Fruit fly (Drosophila melanogaster) whole organism, embryonic: Measurements from ENCODE around the gene fz4.
A peak's percentile ranks its signal among the peaks of the same experiment; 100 is the strongest.

ENCODE experiments used
- ATbp ChIP-seq: fragments of 200-800 bp; sonication (Bioruptor generic); optimal IDR thresholded peaks from 2 replicates; lab custom pipeline; 2017; ENCODE audit warnings: missing biosample characterization, mild to moderate bottlenecking, missing genetic modification characterization, missing genetic modification reagents
- Adf1 ChIP-seq: fragments of 200-800 bp; sonication (Bioruptor generic); IDR thresholded peaks from 2 replicates; pipeline ENCODE4 v1.3.6; 2022; ENCODE audit warnings: missing biosample characterization, missing genetic modification characterization
- Asciz ChIP-seq: fragments of 200-800 bp; sonication (Bioruptor generic); optimal IDR thresholded peaks from 2 replicates; lab custom pipeline; 2017; ENCODE audit warnings: missing biosample characterization, mild to moderate bottlenecking, missing genetic modification characterization, missing genetic modification reagents
- BEAF-32 ChIP-seq: fragments of 200-800 bp; sonication (Bioruptor generic); optimal IDR thresholded peaks from 3 replicates; lab custom pipeline; 2017; ENCODE audit warnings: missing biosample characterization, missing genetic modification characterization, mild to moderate bottlenecking, moderate library complexity, missing genetic modification reagents
- CG11723 ChIP-seq: fragments of 200-800 bp; sonication (Bioruptor generic); optimal IDR thresholded peaks from 2 replicates; lab custom pipeline; 2017; ENCODE audit warnings: missing biosample characterization, mild to moderate bottlenecking, missing genetic modification characterization
- CG12942 ChIP-seq: fragments of 200-800 bp; sonication (Bioruptor generic); optimal IDR thresholded peaks from 3 replicates; lab custom pipeline; 2016; ENCODE audit warnings: missing biosample characterization, missing genetic modification characterization
- CG13894 ChIP-seq: fragments of 200-800 bp; sonication (Bioruptor generic); optimal IDR thresholded peaks from 3 replicates; lab custom pipeline; 2018; ENCODE audit warnings: missing biosample characterization, mild to moderate bottlenecking, missing genetic modification characterization, moderate library complexity
- CG14860 ChIP-seq: fragments of 200-800 bp; sonication (Bioruptor generic); IDR thresholded peaks from 3 replicates; pipeline ENCODE4 v1.3.6; 2022; ENCODE audit warnings: missing biosample characterization, missing genetic modification characterization; ENCODE audit not compliant: partially characterized antibody
- CG1603 ChIP-seq: fragments of 200-800 bp; sonication (Bioruptor generic); optimal IDR thresholded peaks from 2 replicates; lab custom pipeline; 2019; ENCODE audit warnings: missing biosample characterization, mild to moderate bottlenecking, missing genetic modification characterization, moderate library complexity
- CG16813 ChIP-seq: fragments of 200-800 bp; sonication (Bioruptor generic); IDR thresholded peaks from 3 replicates; pipeline ENCODE4 v1.3.6; 2022; ENCODE audit warnings: missing biosample characterization, missing genetic modification characterization; ENCODE audit not compliant: partially characterized antibody
- CG17328 ChIP-seq: fragments of 200-800 bp; sonication (Bioruptor generic); IDR thresholded peaks from 2 replicates; pipeline ENCODE4 v1.3.6; 2022; ENCODE audit warnings: missing biosample characterization, missing genetic modification characterization
- CG2120 ChIP-seq: fragments of 200-800 bp; sonication (Bioruptor generic); optimal IDR thresholded peaks from 3 replicates; lab custom pipeline; 2016; ENCODE audit warnings: missing biosample characterization, missing genetic modification characterization
- CG33557 ChIP-seq: fragments of 200-800 bp; sonication (Bioruptor generic); optimal IDR thresholded peaks from 2 replicates; lab custom pipeline; 2019; ENCODE audit warnings: missing biosample characterization, mild to moderate bottlenecking, missing genetic modification characterization, moderate library complexity
- CG34224 ChIP-seq: fragments of 200-800 bp; sonication (Bioruptor generic); IDR thresholded peaks from 3 replicates; pipeline ENCODE4 v1.3.6; 2022; ENCODE audit warnings: missing biosample characterization, missing genetic modification characterization; ENCODE audit not compliant: partially characterized antibody
- CG4854 ChIP-seq: fragments of 200-800 bp; sonication (Bioruptor generic); optimal IDR thresholded peaks from 2 replicates; lab custom pipeline; 2016; ENCODE audit warnings: missing biosample characterization, missing genetic modification characterization, inconsistent platforms
- CG5245 ChIP-seq: fragments of 200-800 bp; sonication (Bioruptor generic); optimal IDR thresholded peaks from 3 replicates; lab custom pipeline; 2016; ENCODE audit warnings: missing biosample characterization, missing genetic modification characterization
- CG6272 ChIP-seq: fragments of 200-800 bp; sonication (Bioruptor generic); IDR thresholded peaks from 2 replicates; pipeline ENCODE4 v1.3.6; 2022; ENCODE audit warnings: missing biosample characterization, missing genetic modification characterization
- CG6854 ChIP-seq: fragments of 200-800 bp; sonication (Bioruptor generic); optimal IDR thresholded peaks from 3 replicates; lab custom pipeline; 2017; ENCODE audit warnings: missing biosample characterization, mild to moderate bottlenecking, missing genetic modification characterization
- CG8388 ChIP-seq: fragments of 200-800 bp; sonication (Bioruptor generic); optimal IDR thresholded peaks from 2 replicates; lab custom pipeline; 2019; ENCODE audit warnings: missing biosample characterization, mild to moderate bottlenecking, missing genetic modification characterization, moderate library complexity
- CG9437 ChIP-seq: fragments of 200-800 bp; sonication (Bioruptor generic); optimal IDR thresholded peaks from 2 replicates; lab custom pipeline; 2018; ENCODE audit warnings: missing biosample characterization, mild to moderate bottlenecking, missing genetic modification characterization
- CG9727 ChIP-seq: fragments of 200-800 bp; sonication (Bioruptor generic); optimal IDR thresholded peaks from 3 replicates; lab custom pipeline; 2017; ENCODE audit warnings: missing biosample characterization, mild to moderate bottlenecking, missing genetic modification characterization
- CG9876 ChIP-seq: fragments of 200-800 bp; sonication (Bioruptor generic); optimal IDR thresholded peaks from 2 replicates; lab custom pipeline; 2016; ENCODE audit warnings: missing biosample characterization, missing genetic modification characterization
- CTCF ChIP-seq: fragments of 200-800 bp; sonication (Bioruptor generic); optimal IDR thresholded peaks from 2 replicates; lab custom pipeline; 2017; ENCODE audit warnings: missing biosample characterization, mild to moderate bottlenecking, missing genetic modification characterization, moderate library complexity
- Dek ChIP-seq: fragments of 200-800 bp; sonication (Bioruptor generic); optimal IDR thresholded peaks from 3 replicates; lab custom pipeline; 2019; ENCODE audit warnings: missing biosample characterization, mild to moderate bottlenecking, missing genetic modification characterization, moderate library complexity
- Fer2 ChIP-seq: fragments of 200-800 bp; sonication (Bioruptor generic); optimal IDR thresholded peaks from 2 replicates; lab custom pipeline; 2018; ENCODE audit warnings: missing biosample characterization, mild to moderate bottlenecking, missing genetic modification characterization, moderate library complexity
- HLH4C ChIP-seq: fragments of 200-800 bp; sonication (Bioruptor generic); IDR thresholded peaks from 3 replicates; pipeline ENCODE4 v1.3.6; 2022; ENCODE audit warnings: missing biosample characterization, missing genetic modification characterization; ENCODE audit not compliant: partially characterized antibody
- Mes4 ChIP-seq: fragments of 200-800 bp; sonication (Bioruptor generic); optimal IDR thresholded peaks from 2 replicates; lab custom pipeline; 2016; ENCODE audit warnings: missing biosample characterization, missing genetic modification characterization
- NC2β ChIP-seq: fragments of 200-800 bp; sonication (Bioruptor generic); optimal IDR thresholded peaks from 2 replicates; lab custom pipeline; 2016; ENCODE audit warnings: missing biosample characterization, missing genetic modification characterization
- Neu2 ChIP-seq: fragments of 200-800 bp; sonication (Bioruptor generic); optimal IDR thresholded peaks from 3 replicates; lab custom pipeline; 2016; ENCODE audit warnings: missing biosample characterization, missing genetic modification characterization, borderline replicate concordance
- Pdp1 ChIP-seq, 2 experiments: fragments of 200-800 bp; sonication (Bioruptor generic); optimal IDR thresholded peaks; 3 replicates each; lab custom pipeline; 2016; ENCODE audit warnings: missing biosample characterization in 2 of 2, missing genetic modification characterization in 2 of 2, mild to moderate bottlenecking in 1 of 2, moderate library complexity in 1 of 2
- Ptx1 ChIP-seq: fragments of 200-800 bp; sonication (Bioruptor generic); IDR thresholded peaks from 2 replicates; pipeline ENCODE4 v1.3.6; 2022; ENCODE audit warnings: missing biosample characterization, missing genetic modification characterization
- Rfx ChIP-seq: fragments of 200-800 bp; sonication (Bioruptor generic); IDR thresholded peaks from 2 replicates; pipeline ENCODE4 v1.3.6; 2022; ENCODE audit warnings: missing biosample characterization, missing genetic modification characterization
- Sox100B ChIP-seq: fragments of 200-800 bp; sonication (Bioruptor generic); optimal IDR thresholded peaks from 3 replicates; lab custom pipeline; 2018; ENCODE audit warnings: missing biosample characterization, mild to moderate bottlenecking, missing genetic modification characterization
- Ssrp ChIP-seq: fragments of 200-800 bp; sonication (Bioruptor generic); optimal IDR thresholded peaks from 2 replicates; lab custom pipeline; 2018; ENCODE audit warnings: missing biosample characterization, mild to moderate bottlenecking, missing genetic modification characterization, moderate library complexity
- amos ChIP-seq: fragments of 200-800 bp; sonication (Bioruptor generic); IDR thresholded peaks from 2 replicates; pipeline ENCODE4 v1.3.6; 2022; ENCODE audit warnings: missing biosample characterization, missing genetic modification characterization; ENCODE audit not compliant: partially characterized antibody
- ase ChIP-seq: fragments of 200-800 bp; sonication (Bioruptor generic); IDR thresholded peaks from 3 replicates; pipeline ENCODE4 v1.3.6; 2022; ENCODE audit warnings: missing biosample characterization, missing genetic modification characterization
- az2 ChIP-seq: fragments of 200-800 bp; sonication (Bioruptor generic); optimal IDR thresholded peaks from 3 replicates; lab custom pipeline; 2016; ENCODE audit warnings: missing biosample characterization, missing genetic modification characterization
- bsh ChIP-seq, 2 experiments: fragments of 200-800 bp; sonication (Bioruptor generic); optimal IDR thresholded peaks; 2 replicates each; lab custom pipeline; 2017 to 2018; ENCODE audit warnings: mild to moderate bottlenecking in 2 of 2, missing biosample characterization in 2 of 2, missing genetic modification characterization in 2 of 2, moderate library complexity in 1 of 2
- grn ChIP-seq: fragments of 200-800 bp; sonication (Bioruptor generic); optimal IDR thresholded peaks from 3 replicates; lab custom pipeline; 2017; ENCODE audit warnings: missing biosample characterization, missing genetic modification characterization
- h ChIP-seq: fragments of >200 bp; optimal IDR thresholded peaks from 2 replicates; lab custom pipeline; 2017
- nmo ChIP-seq: fragments of 200-800 bp; sonication (Bioruptor generic); optimal IDR thresholded peaks from 2 replicates; lab custom pipeline; 2018; ENCODE audit warnings: missing biosample characterization, mild to moderate bottlenecking, missing genetic modification characterization, moderate library complexity
- odd ChIP-seq: fragments of 200-800 bp; sonication (Bioruptor generic); optimal IDR thresholded peaks from 2 replicates; lab custom pipeline; 2017; ENCODE audit warnings: missing biosample characterization, mild to moderate bottlenecking, missing genetic modification characterization
- pan ChIP-seq, 4 experiments: fragments of >200 bp in 3 of 4; fragments of 200-800 bp in 1 of 4; sonication (Bioruptor generic) in 1 of 4; optimal IDR thresholded peaks in 3 of 4; IDR thresholded peaks in 1 of 4; 2 replicates each; pipeline versions ENCODE4 v1.3.6 to Lab custom; 2017 to 2022; ENCODE audit warnings: missing biosample characterization in 2 of 4, missing genetic modification characterization in 2 of 4, mixed read lengths in 1 of 4
- pum ChIP-seq: fragments of 200-800 bp; sonication (Bioruptor generic); optimal IDR thresholded peaks from 2 replicates; lab custom pipeline; 2016; ENCODE audit warnings: missing biosample characterization, missing genetic modification characterization
- scrt ChIP-seq: fragments of 200-800 bp; sonication (Bioruptor generic); optimal IDR thresholded peaks from 2 replicates; lab custom pipeline; 2018; ENCODE audit warnings: missing biosample characterization, mild to moderate bottlenecking, missing genetic modification characterization, moderate library complexity
- sd ChIP-seq: fragments of 200-800 bp; sonication (Bioruptor generic); optimal IDR thresholded peaks from 3 replicates; lab custom pipeline; 2018; ENCODE audit warnings: missing biosample characterization, mild to moderate bottlenecking, missing genetic modification characterization, moderate library complexity
- sima ChIP-seq: fragments of 200-800 bp; sonication (Bioruptor generic); optimal IDR thresholded peaks from 2 replicates; lab custom pipeline; 2016; ENCODE audit warnings: missing biosample characterization, missing genetic modification characterization
- slbo ChIP-seq: fragments of 200-800 bp; sonication (Bioruptor generic); IDR thresholded peaks from 2 replicates; pipeline ENCODE4 v1.3.6; 2022; ENCODE audit warnings: missing biosample characterization, missing genetic modification characterization
- tio ChIP-seq: fragments of 200-800 bp; sonication (Bioruptor generic); optimal IDR thresholded peaks from 2 replicates; lab custom pipeline; 2017; ENCODE audit warnings: missing biosample characterization, missing genetic modification characterization, inconsistent platforms
- usp ChIP-seq: fragments of >200 bp; optimal IDR thresholded peaks from 2 replicates; lab custom pipeline; 2017; ENCODE audit warnings: missing biosample characterization, missing genetic modification characterization
- wek ChIP-seq: fragments of 200-800 bp; sonication (Bioruptor generic); optimal IDR thresholded peaks from 3 replicates; lab custom pipeline; 2018; ENCODE audit warnings: missing biosample characterization, mild to moderate bottlenecking, missing genetic modification characterization, moderate library complexity

The fz4 gene

dm6 chrX:7094861-7095260 is 15.3 kb downstream of the fz4 start (continued):
- TF ChIP-seq CG6272 (GFP tag; lab: Robert Waterston, UW) (no peak), CG6854 (GFP tag; lab: Kevin White, UChicago) (no peak), ase (GFP tag; lab: Robert Waterston, UW) (no peak), slbo (GFP tag; lab: Robert Waterston, UW) (peak; percentile 34; the same call in 1 of the 2 replicates), CG14860 (GFP tag; lab: Robert Waterston, UW) (no peak), scrt (no peak), Neu2 (GFP tag; lab: Kevin White, UChicago) (no peak), h (lab: Kevin White, UChicago) (no peak), BEAF-32 (GFP tag; lab: Kevin White, UChicago) (no peak), Rfx (GFP tag; lab: Robert Waterston, UW) (no peak), CG2120 (GFP tag; lab: Kevin White, UChicago) (no peak), CG16813 (GFP tag; lab: Robert Waterston, UW) (no peak), nmo (GFP tag; lab: Kevin White, UChicago) (peak; percentile 66), HLH4C (GFP tag; lab: Robert Waterston, UW) (no peak), CG5245 (GFP tag; lab: Kevin White, UChicago) (no peak), wek (GFP tag; lab: Kevin White, UChicago) (no peak), Dek (tag; lab: Kevin White, UChicago) (peak; percentile 3), Pdp1 (GFP tag; optimal IDR thresholded peaks at IDR 0.05; lab: Kevin White, UChicago) (peak in 1 of 2 experiments; percentile 76), Mes4 (GFP tag; lab: Kevin White, UChicago) (no peak), ATbp (peak; percentile 47), CG13894 (tag; lab: Kevin White, UChicago) (no peak), CG17328 (GFP tag; lab: Robert Waterston, UW) (no peak), amos (GFP tag; lab: Robert Waterston, UW) (no peak), tio (GFP tag; lab: Kevin White, UChicago) (peak; percentile 12), Fer2 (tag; lab: Kevin White, UChicago) (no peak), sd (no peak), CG8388 (GFP tag; lab: Kevin White, UChicago) (peak; percentile 66), CG4854 (GFP tag; lab: Kevin White, UChicago) (no peak), pan (optimal IDR thresholded peaks at IDR 0.05; lab: Kevin White, UChicago) (no peak), pan (GFP tag; optimal IDR thresholded peaks at IDR 0.05 in 1 of 2, IDR thresholded peaks at IDR 0.05 in 1 of 2) (no peak), CG12942 (GFP tag; lab: Kevin White, UChicago) (no peak), pum (no peak), sima (no peak), Ptx1 (GFP tag; lab: Robert Waterston, UW) (peak; percentile 43; the same call in 1 of the 2 replicates), Adf1 (GFP tag; lab: Robert Waterston, UW) (no peak), CG33557 (GFP tag; lab: Kevin White, UChicago) (no peak), Sox100B (GFP tag; lab: Kevin White, UChicago) (peak; percentile 36), bsh (GFP tag; optimal IDR thresholded peaks at IDR 0.05; lab: Kevin White, UChicago) (peak in 1 of 2 experiments; percentile 71), CG9437 (GFP tag; lab: Kevin White, UChicago) (peak; percentile 24), CG11723 (GFP tag; lab: Kevin White, UChicago) (no peak), CG1603 (tag; lab: Kevin White, UChicago) (no peak), CG34224 (GFP tag; lab: Robert Waterston, UW) (no peak), Asciz (peak; percentile 46), CG9876 (GFP tag; lab: Kevin White, UChicago) (no peak), az2 (peak; percentile 32), usp (GFP tag; lab: Kevin White, UChicago) (no peak), grn (GFP tag; lab: Kevin White, UChicago) (no peak), CG9727 (GFP tag; lab: Kevin White, UChicago) (no peak), Ssrp (tag; lab: Kevin White, UChicago) (peak; percentile 73), CTCF (GFP tag; lab: Kevin White, UChicago) (no peak), NC2β (GFP tag; lab: Kevin White, UChicago) (no peak), odd (GFP tag; lab: Kevin White, UChicago) (no peak)
